Worm (Caenorhabditis elegans) whole organism, L1 larva: ENCODE measurements around the gene M04C3.5.

Experiments used
- Y116A8C.19 ChIP-seq: sonication (generic microtip); optimal IDR thresholded peaks from 2 replicates; lab custom pipeline; 2016; ENCODE audit warnings: missing compliant biosample characterization, missing genetic modification characterization, borderline replicate concordance
- ama-1 ChIP-seq: fragments of 150-350 bp; optimal IDR thresholded peaks from 2 replicates; lab custom pipeline; 2014
- blmp-1 ChIP-seq: fragments of 150-350 bp; optimal IDR thresholded peaks from 2 replicates; lab custom pipeline; 2014; ENCODE audit warnings: missing biosample characterization, missing genetic modification characterization
- ceh-82 ChIP-seq, 3 experiments: fragments of 150-350 bp in 1 of 3; sonication (generic microtip) in 2 of 3; optimal IDR thresholded peaks; 2 replicates each; lab custom pipeline; 2014 to 2017; ENCODE audit warnings: missing biosample characterization in 3 of 3, missing genetic modification characterization in 3 of 3
- hpl-2 ChIP-seq: fragments of 150-350 bp; optimal IDR thresholded peaks from 2 replicates; lab custom pipeline; 2014; ENCODE audit warnings: missing biosample characterization, missing genetic modification reagents, missing genetic modification characterization
- isw-1 ChIP-seq: fragments of 200-800 bp; sonication (Bioruptor generic); IDR thresholded peaks from 2 replicates; pipeline ENCODE4 v1.3.6; 2022; ENCODE audit warnings: missing genetic modification characterization, missing compliant biosample characterization
- lin-13 ChIP-seq: fragments of 150-350 bp; optimal IDR thresholded peaks from 2 replicates; lab custom pipeline; 2014; ENCODE audit warnings: missing biosample characterization, missing genetic modification reagents, missing genetic modification characterization
- lin-39 ChIP-seq: fragments of 150-350 bp; optimal IDR thresholded peaks from 2 replicates; lab custom pipeline; 2014; ENCODE audit warnings: missing biosample characterization, missing genetic modification reagents, missing genetic modification characterization
- nhr-19 ChIP-seq: fragments of 200-800 bp; sonication (Bioruptor generic); conservative IDR thresholded peaks from 2 replicates; pipeline ENCODE4 v1.3.6; 2022; ENCODE audit warnings: missing genetic modification characterization, missing compliant biosample characterization
- nhr-76 ChIP-seq: sonication (generic microtip); optimal IDR thresholded peaks from 2 replicates; lab custom pipeline; 2017; ENCODE audit warnings: missing biosample characterization, missing genetic modification characterization
- nhr-77 ChIP-seq: fragments of 150-350 bp; optimal IDR thresholded peaks from 2 replicates; lab custom pipeline; 2014; ENCODE audit warnings: missing biosample characterization, missing genetic modification characterization
- snpc-4 ChIP-seq: fragments of 150-350 bp; optimal IDR thresholded peaks from 2 replicates; lab custom pipeline; 2014; ENCODE audit warnings: missing biosample characterization, missing genetic modification characterization

- TF ChIP-seq hpl-2 (GFP tag; lab: Kevin White, UChicago): no peak
- no peak for TF ChIP-seq nhr-19 (GFP tag; lab: Robert Waterston, UW)
- no peak for TF ChIP-seq snpc-4 (tag; lab: Kevin White, UChicago)
- no peak for TF ChIP-seq lin-39 (tag; lab: Kevin White, UChicago)
- TF ChIP-seq lin-13: no peak
- TF ChIP-seq Y116A8C.19 (tag; lab: Kevin White, UChicago): no peak
- no peak for TF ChIP-seq ceh-82 (tag; optimal IDR thresholded peaks at IDR 0.05; lab: Kevin White, UChicago)
- TF ChIP-seq blmp-1: no peak
- TF ChIP-seq nhr-76 (tag; lab: Kevin White, UChicago): no peak
- TF ChIP-seq ama-1 (lab: Kevin White, UChicago): no peak
- no peak for TF ChIP-seq isw-1 (GFP tag; lab: Robert Waterston, UW)
- no peak for TF ChIP-seq nhr-77 (tag; lab: Kevin White, UChicago)
Measured at ce11 chrV:19432030-19432429, 17.5 kb upstream of the M04C3.5 start.
